Fruit fly (Drosophila melanogaster) whole organism, embryonic: ENCODE measurements around the gene PlexA.

Experiments
- BtbVII ChIP-seq: fragments of 200-800 bp; sonication (Bioruptor generic); optimal IDR thresholded peaks from 3 replicates; lab custom pipeline; 2017; ENCODE audit warnings: missing biosample characterization, mild to moderate bottlenecking, missing genetic modification characterization
- CG11504 ChIP-seq: fragments of 200-800 bp; sonication (Bioruptor generic); optimal IDR thresholded peaks from 3 replicates; lab custom pipeline; 2019; ENCODE audit warnings: missing biosample characterization, mild to moderate bottlenecking, missing genetic modification characterization, moderate library complexity
- CG11560 ChIP-seq: fragments of 200-800 bp; sonication (Bioruptor generic); IDR thresholded peaks from 3 replicates; pipeline ENCODE4 v1.3.6; 2022; ENCODE audit warnings: missing biosample characterization, missing genetic modification characterization
- CG12071 ChIP-seq: fragments of 200-800 bp; sonication (Bioruptor generic); optimal IDR thresholded peaks from 3 replicates; lab custom pipeline; 2018; ENCODE audit warnings: missing biosample characterization, mild to moderate bottlenecking, missing genetic modification characterization
- CG12219 ChIP-seq: fragments of 200-800 bp; sonication (Bioruptor generic); optimal IDR thresholded peaks from 3 replicates; lab custom pipeline; 2018; ENCODE audit warnings: missing biosample characterization, mild to moderate bottlenecking, missing genetic modification characterization
- CG12236 ChIP-seq: fragments of 200-800 bp; sonication (Bioruptor generic); optimal IDR thresholded peaks from 2 replicates; lab custom pipeline; 2016; ENCODE audit warnings: missing biosample characterization, missing genetic modification characterization
- CG13296 ChIP-seq: fragments of 200-800 bp; sonication (Bioruptor generic); optimal IDR thresholded peaks from 3 replicates; lab custom pipeline; 2018; ENCODE audit warnings: missing biosample characterization, mild to moderate bottlenecking, missing genetic modification characterization
- CG13424 ChIP-seq: fragments of 200-800 bp; sonication (Bioruptor generic); optimal IDR thresholded peaks from 2 replicates; lab custom pipeline; 2019; ENCODE audit warnings: missing biosample characterization, mild to moderate bottlenecking, missing genetic modification characterization, moderate library complexity
- CG15269 ChIP-seq: fragments of 200-800 bp; sonication (Bioruptor generic); optimal IDR thresholded peaks from 2 replicates; lab custom pipeline; 2018; ENCODE audit warnings: missing biosample characterization, mild to moderate bottlenecking, missing genetic modification characterization, moderate library complexity
- CG15601 ChIP-seq: fragments of 200-800 bp; sonication (Bioruptor generic); optimal IDR thresholded peaks from 3 replicates; lab custom pipeline; 2019; ENCODE audit warnings: missing biosample characterization, mild to moderate bottlenecking, missing genetic modification characterization, moderate library complexity
- CG16779 ChIP-seq: fragments of 200-800 bp; sonication (Bioruptor generic); IDR thresholded peaks from 2 replicates; pipeline ENCODE4 v1.3.6; 2022; ENCODE audit warnings: missing biosample characterization, missing genetic modification characterization
- CG2712 ChIP-seq: fragments of 200-800 bp; optimal IDR thresholded peaks from 3 replicates; lab custom pipeline; 2019; ENCODE audit warnings: missing biosample characterization, mild to moderate bottlenecking, missing genetic modification characterization, moderate library complexity
- CG31365 ChIP-seq: fragments of 200-800 bp; sonication (Bioruptor generic); optimal IDR thresholded peaks from 2 replicates; lab custom pipeline; 2018; ENCODE audit warnings: missing biosample characterization, mild to moderate bottlenecking, missing genetic modification characterization
- CG6683 ChIP-seq: fragments of 200-800 bp; sonication (Bioruptor generic); optimal IDR thresholded peaks from 2 replicates; lab custom pipeline; 2017; ENCODE audit warnings: missing biosample characterization, mild to moderate bottlenecking, missing genetic modification characterization, missing genetic modification reagents
- CG6854 ChIP-seq: fragments of 200-800 bp; sonication (Bioruptor generic); optimal IDR thresholded peaks from 3 replicates; lab custom pipeline; 2017; ENCODE audit warnings: missing biosample characterization, mild to moderate bottlenecking, missing genetic modification characterization
- CG7357 ChIP-seq: fragments of 200-800 bp; sonication (Bioruptor generic); IDR thresholded peaks from 3 replicates; pipeline ENCODE4 v1.3.6; 2022; ENCODE audit warnings: missing biosample characterization, missing genetic modification characterization
- CG7928 ChIP-seq: fragments of 200-800 bp; sonication (Bioruptor generic); optimal IDR thresholded peaks from 2 replicates; lab custom pipeline; 2017; ENCODE audit warnings: missing biosample characterization, mild to moderate bottlenecking, missing genetic modification characterization
- CG8924 ChIP-seq: fragments of 200-800 bp; optimal IDR thresholded peaks from 3 replicates; lab custom pipeline; 2019; ENCODE audit warnings: missing biosample characterization, mild to moderate bottlenecking, missing genetic modification characterization, moderate library complexity
- CG9932 ChIP-seq: fragments of 200-800 bp; sonication (Bioruptor generic); IDR thresholded peaks from 2 replicates; pipeline ENCODE4 v1.3.6; 2022; ENCODE audit warnings: missing biosample characterization, missing genetic modification characterization
- Gug ChIP-seq: fragments of 200-800 bp; sonication (Bioruptor generic); IDR thresholded peaks from 4 replicates; pipeline ENCODE4 v1.3.6; 2022; ENCODE audit warnings: missing biosample characterization, missing genetic modification characterization
- HmgD ChIP-seq: fragments of 200-800 bp; sonication (Bioruptor generic); optimal IDR thresholded peaks from 3 replicates; lab custom pipeline; 2016; ENCODE audit warnings: missing biosample characterization, missing genetic modification characterization
- MESR4 ChIP-seq: fragments of 200-800 bp; sonication (Bioruptor generic); optimal IDR thresholded peaks from 2 replicates; lab custom pipeline; 2018; ENCODE audit warnings: missing biosample characterization, mild to moderate bottlenecking, missing genetic modification characterization, moderate library complexity
- MTF-1 ChIP-seq: fragments of 200-800 bp; sonication (Bioruptor generic); optimal IDR thresholded peaks from 2 replicates; lab custom pipeline; 2018; ENCODE audit warnings: missing biosample characterization, mild to moderate bottlenecking, missing genetic modification characterization, borderline replicate concordance
- Mad ChIP-seq: fragments of 200-800 bp; sonication (Bioruptor generic); optimal IDR thresholded peaks from 2 replicates; lab custom pipeline; 2016; ENCODE audit warnings: missing biosample characterization, missing genetic modification characterization
- Med ChIP-seq: fragments of 200-800 bp; sonication (Bioruptor generic); peaks from one replicate; lab custom pipeline; 2016; ENCODE audit warnings: missing biosample characterization, missing genetic modification characterization, mild to moderate bottlenecking, inconsistent platforms, moderate library complexity
- Mrtf ChIP-seq: fragments of 200-800 bp; sonication (Bioruptor generic); IDR thresholded peaks from 3 replicates; pipeline ENCODE4 v1.3.6; 2022; ENCODE audit warnings: missing biosample characterization, missing genetic modification characterization
- Neu2 ChIP-seq: fragments of 200-800 bp; sonication (Bioruptor generic); optimal IDR thresholded peaks from 3 replicates; lab custom pipeline; 2016; ENCODE audit warnings: missing biosample characterization, missing genetic modification characterization, borderline replicate concordance
- Opbp ChIP-seq: fragments of 200-800 bp; sonication (Bioruptor generic); IDR thresholded peaks from 3 replicates; pipeline ENCODE4 v1.3.6; 2022; ENCODE audit warnings: missing biosample characterization, missing genetic modification characterization; ENCODE audit not compliant: partially characterized antibody
- Optix ChIP-seq: fragments of 200-800 bp; sonication (Bioruptor generic); IDR thresholded peaks from 3 replicates; pipeline ENCODE4 v1.3.6; 2022; ENCODE audit warnings: missing biosample characterization, missing genetic modification characterization
- Poxn ChIP-seq: fragments of 200-800 bp; sonication (Bioruptor generic); IDR thresholded peaks from 2 replicates; pipeline ENCODE4 v1.3.6; 2022; ENCODE audit warnings: missing biosample characterization, missing genetic modification characterization
- Rfx ChIP-seq: fragments of 200-800 bp; sonication (Bioruptor generic); IDR thresholded peaks from 2 replicates; pipeline ENCODE4 v1.3.6; 2022; ENCODE audit warnings: missing biosample characterization, missing genetic modification characterization
- Spps ChIP-seq: fragments of 200-800 bp; sonication (Bioruptor generic); optimal IDR thresholded peaks from 2 replicates; lab custom pipeline; 2018; ENCODE audit warnings: missing biosample characterization, mild to moderate bottlenecking, missing genetic modification characterization
- ab ChIP-seq: fragments of 200-800 bp; sonication (Bioruptor generic); optimal IDR thresholded peaks from 2 replicates; lab custom pipeline; 2016; ENCODE audit warnings: missing biosample characterization, missing genetic modification characterization
- ara ChIP-seq: fragments of 200-800 bp; sonication (Bioruptor generic); IDR thresholded peaks from 2 replicates; pipeline ENCODE4 v1.3.6; 2022; ENCODE audit warnings: missing biosample characterization, missing genetic modification characterization
- crp ChIP-seq, 2 experiments: fragments of 200-800 bp; sonication (Bioruptor generic); optimal IDR thresholded peaks; 2 replicates in 1 of 2; 3 replicates in 1 of 2; lab custom pipeline; 2017; ENCODE audit warnings: missing biosample characterization in 2 of 2, missing genetic modification characterization in 2 of 2, mild to moderate bottlenecking in 1 of 2, moderate library complexity in 1 of 2
- dan ChIP-seq: fragments of 200-800 bp; sonication (Bioruptor generic); IDR thresholded peaks from 2 replicates; pipeline ENCODE4 v1.3.6; 2022; ENCODE audit warnings: missing biosample characterization, missing genetic modification characterization
- dysf ChIP-seq: fragments of 200-800 bp; sonication (Bioruptor generic); IDR thresholded peaks from 3 replicates; pipeline ENCODE4 v1.3.6; 2022; ENCODE audit warnings: missing biosample characterization, missing genetic modification characterization
- ewg ChIP-seq: fragments of 200-800 bp; sonication (Bioruptor generic); optimal IDR thresholded peaks from 3 replicates; lab custom pipeline; 2017; ENCODE audit warnings: mild to moderate bottlenecking, missing biosample characterization, missing genetic modification reagents, missing genetic modification characterization
- hb ChIP-seq: fragments of 200-800 bp; sonication (Bioruptor generic); IDR thresholded peaks from 3 replicates; pipeline ENCODE4 v1.3.6; 2022; ENCODE audit warnings: missing biosample characterization, missing genetic modification characterization; ENCODE audit not compliant: partially characterized antibody
- lbe ChIP-seq: fragments of 200-800 bp; sonication (Bioruptor generic); optimal IDR thresholded peaks from 2 replicates; lab custom pipeline; 2016; ENCODE audit warnings: missing biosample characterization, mild to moderate bottlenecking, missing genetic modification characterization
- nerfin-2 ChIP-seq: fragments of 200-800 bp; sonication (Bioruptor generic); IDR thresholded peaks from 2 replicates; pipeline ENCODE4 v1.3.6; 2022; ENCODE audit warnings: missing biosample characterization, missing genetic modification characterization; ENCODE audit not compliant: partially characterized antibody
- oc ChIP-seq: fragments of 200-800 bp; sonication (Bioruptor generic); optimal IDR thresholded peaks from 2 replicates; lab custom pipeline; 2018; ENCODE audit warnings: missing biosample characterization, mild to moderate bottlenecking, missing genetic modification characterization, moderate library complexity
- phol ChIP-seq: fragments of 200-800 bp; sonication (Bioruptor generic); optimal IDR thresholded peaks from 3 replicates; lab custom pipeline; 2018; ENCODE audit warnings: missing biosample characterization, mild to moderate bottlenecking, missing genetic modification characterization, moderate library complexity
- pnt ChIP-seq: fragments of 200-800 bp; sonication (Bioruptor generic); optimal IDR thresholded peaks from 3 replicates; lab custom pipeline; 2016; ENCODE audit warnings: missing biosample characterization, missing genetic modification characterization
- sc ChIP-seq, 3 experiments: fragments of >200 bp in 2 of 3; fragments of 200-800 bp in 1 of 3; sonication (Bioruptor generic) in 1 of 3; optimal IDR thresholded peaks; 2 replicates in 2 of 3; 3 replicates in 1 of 3; lab custom pipeline; 2017; ENCODE audit warnings: mild to moderate bottlenecking in 1 of 3, missing biosample characterization in 1 of 3, missing genetic modification characterization in 1 of 3, missing genetic modification reagents in 1 of 3
- so ChIP-seq: fragments of 200-800 bp; sonication (Bioruptor generic); IDR thresholded peaks from 3 replicates; pipeline ENCODE4 v1.3.6; 2022; ENCODE audit warnings: missing biosample characterization, missing genetic modification characterization
- tna ChIP-seq: fragments of 200-800 bp; sonication (Bioruptor generic); IDR thresholded peaks from 2 replicates; pipeline ENCODE4 v1.3.6; 2022; ENCODE audit warnings: missing biosample characterization, missing genetic modification characterization; ENCODE audit not compliant: partially characterized antibody
- unpg ChIP-seq: fragments of 200-800 bp; sonication (Bioruptor generic); optimal IDR thresholded peaks from 3 replicates; lab custom pipeline; 2018; ENCODE audit warnings: missing biosample characterization, mild to moderate bottlenecking, missing genetic modification characterization, moderate library complexity

PlexA gene

dm6 chr4:1026806-1027431 is at the start of gene PlexA:
Gene PlexA (minus strand): TSS chr4:1027101.
- TF ChIP-seq CG7357 (GFP tag; lab: Robert Waterston, UW) (peak; percentile 99), CG16779 (no peak), Spps (tag; lab: Kevin White, UChicago) (peak; percentile 47), unpg (GFP tag; lab: Kevin White, UChicago) (peak; percentile 92), CG13296 (GFP tag; lab: Kevin White, UChicago) (peak; percentile 64), CG11504 (peak; percentile 89), tna (peak; percentile 30; the same call in 1 of the 2 replicates), nerfin-2 (GFP tag; lab: Robert Waterston, UW) (peak; percentile 57; the same call in 1 of the 2 replicates), sc (optimal IDR thresholded peaks at IDR 0.05; lab: Kevin White, UChicago) (no peak), sc (GFP tag; optimal IDR thresholded peaks at IDR 0.05; lab: Kevin White, UChicago) (peak; percentile 63), CG9932 (GFP tag; lab: Robert Waterston, UW) (peak; percentile 96), CG6854 (GFP tag; lab: Kevin White, UChicago) (no peak), CG13424 (tag; lab: Kevin White, UChicago) (peak; percentile 85), CG12236 (GFP tag; lab: Kevin White, UChicago) (no peak), CG12071 (GFP tag; lab: Kevin White, UChicago) (no peak), oc (no peak), Mad (GFP tag; lab: Kevin White, UChicago) (peak; percentile 63), CG31365 (no peak), CG7928 (peak; percentile 31), CG15269 (peak; percentile 89), CG11560 (no peak; the same call in 2 of the 3 replicates), crp (GFP tag; optimal IDR thresholded peaks at IDR 0.05; lab: Kevin White, UChicago) (peak in 1 of 2 experiments; percentile 51), CG15601 (tag; lab: Kevin White, UChicago) (peak; percentile 77), hb (no peak; the same call in 2 of the 3 replicates), Mrtf (GFP tag; lab: Robert Waterston, UW) (peak; percentile 96), BtbVII (GFP tag; lab: Kevin White, UChicago) (no peak), CG6683 (GFP tag; lab: Kevin White, UChicago) (no peak), ewg (GFP tag; lab: Kevin White, UChicago) (peak; percentile 87), Neu2 (GFP tag; lab: Kevin White, UChicago) (no peak), ab (GFP tag; lab: Kevin White, UChicago) (peak; percentile 64), CG2712 (peak; percentile 90), MESR4 (GFP tag; lab: Kevin White, UChicago) (peak; percentile 54), so (GFP tag; lab: Robert Waterston, UW) (peak; percentile 81; the same call in 2 of the 3 replicates), ara (GFP tag; lab: Robert Waterston, UW) (no peak), Gug (peak; percentile 96), pnt (GFP tag; lab: Kevin White, UChicago) (peak; percentile 82), Optix (GFP tag; lab: Robert Waterston, UW) (no peak; the same call in 2 of the 3 replicates), CG8924 (tag; lab: Kevin White, UChicago) (peak; percentile 76), Poxn (GFP tag; lab: Robert Waterston, UW) (no peak; the same call in 1 of the 2 replicates), Opbp (GFP tag; lab: Robert Waterston, UW) (peak; percentile 58; the same call in 2 of the 3 replicates), dan (GFP tag; lab: Robert Waterston, UW) (no peak), lbe (no peak), Rfx (GFP tag; lab: Robert Waterston, UW) (peak; percentile 97), CG12219 (peak; percentile 52), HmgD (peak; percentile 44), Med (GFP tag; lab: Kevin White, UChicago) (peak; percentile 90), dysf (GFP tag; lab: Robert Waterston, UW) (peak; percentile 96), phol (tag; lab: Kevin White, UChicago) (peak; percentile 95), MTF-1 (GFP tag; lab: Kevin White, UChicago) (peak; percentile 59)
